Fruit fly (Drosophila melanogaster): ENCODE measurements around the gene CG3610.

dm6 chr3R:14847844-14848243 lies 3.0 kb downstream of the CG3610 start:
- no peak for TF ChIP-seq pan (optimal IDR thresholded peaks at IDR 0.05)
- TF ChIP-seq psq (optimal IDR thresholded peaks at IDR 0.05): no peak
- TF ChIP-seq usp (GFP tag; optimal IDR thresholded peaks at IDR 0.05): no peak
- TF ChIP-seq CG8478 (optimal IDR thresholded peaks at IDR 0.05): no peak

Measured in whole organism.